Worm (Caenorhabditis elegans) whole organism, L1 larva: Measurements from ENCODE around the gene F42F12.4.

Experiments
- C34B4.2 ChIP-seq: sonication (generic microtip); optimal IDR thresholded peaks from 2 replicates; lab custom pipeline; 2017; ENCODE audit warnings: mild to moderate bottlenecking, missing genetic modification characterization, missing compliant biosample characterization
- F16B12.6 ChIP-seq: fragments of 150-350 bp; optimal IDR thresholded peaks from 2 replicates; lab custom pipeline; 2014; ENCODE audit warnings: missing biosample characterization, missing genetic modification characterization
- Y116A8C.19 ChIP-seq: sonication (generic microtip); optimal IDR thresholded peaks from 2 replicates; lab custom pipeline; 2016; ENCODE audit warnings: missing compliant biosample characterization, missing genetic modification characterization, borderline replicate concordance
- aly-2 ChIP-seq: fragments of 150-350 bp; optimal IDR thresholded peaks from 2 replicates; lab custom pipeline; 2014; ENCODE audit warnings: missing biosample characterization, missing genetic modification characterization
- ceh-82 ChIP-seq, 3 experiments: fragments of 150-350 bp in 1 of 3; sonication (generic microtip) in 2 of 3; optimal IDR thresholded peaks; 2 replicates each; lab custom pipeline; 2014 to 2017; ENCODE audit warnings: missing biosample characterization in 3 of 3, missing genetic modification characterization in 3 of 3
- ceh-88 ChIP-seq: fragments of 200-800 bp; sonication (Bioruptor generic); IDR thresholded peaks from 2 replicates; pipeline ENCODE4 v1.3.6; 2022; ENCODE audit warnings: missing genetic modification characterization, missing compliant biosample characterization
- dpl-1 ChIP-seq, 3 experiments: fragments of 150-350 bp in 2 of 3; sonication (generic microtip) in 1 of 3; optimal IDR thresholded peaks; 2 replicates each; lab custom pipeline; 2014 to 2017; ENCODE audit warnings: missing biosample characterization in 3 of 3, missing genetic modification characterization in 3 of 3, missing genetic modification reagents in 3 of 3
- dsc-1 ChIP-seq: sonication (generic microtip); optimal IDR thresholded peaks from 2 replicates; lab custom pipeline; 2016; ENCODE audit warnings: mild to moderate bottlenecking, missing genetic modification characterization, missing compliant biosample characterization
- efl-1 ChIP-seq, 4 experiments: fragments of 150-350 bp; optimal IDR thresholded peaks in 3 of 4; peaks in 1 of 4; 1 replicate in 1 of 4; 2 replicates in 3 of 4; lab custom pipeline; 2014; ENCODE audit warnings: missing biosample characterization in 2 of 4, missing genetic modification characterization in 2 of 4, missing genetic modification reagents in 2 of 4
- egl-13 ChIP-seq: sonication (generic microtip); optimal IDR thresholded peaks from 2 replicates; lab custom pipeline; 2016; ENCODE audit warnings: missing genotype, missing genetic modification reagents, missing genetic modification characterization, missing compliant biosample characterization
- elt-2 ChIP-seq: sonication (generic microtip); optimal IDR thresholded peaks from 2 replicates; lab custom pipeline; 2016; ENCODE audit warnings: missing genetic modification characterization, mild to moderate bottlenecking, inconsistent platforms, missing compliant biosample characterization, missing genetic modification reagents
- hlh-4 ChIP-seq: sonication (generic microtip); optimal IDR thresholded peaks from 2 replicates; lab custom pipeline; 2016; ENCODE audit warnings: mild to moderate bottlenecking, missing genetic modification characterization, missing compliant biosample characterization
- irx-1 ChIP-seq: sonication (generic microtip); optimal IDR thresholded peaks from 2 replicates; lab custom pipeline; 2016; ENCODE audit warnings: missing genetic modification characterization, missing compliant biosample characterization
- isw-1 ChIP-seq: fragments of 200-800 bp; sonication (Bioruptor generic); IDR thresholded peaks from 2 replicates; pipeline ENCODE4 v1.3.6; 2022; ENCODE audit warnings: missing genetic modification characterization, missing compliant biosample characterization
- lin-13 ChIP-seq: fragments of 150-350 bp; optimal IDR thresholded peaks from 2 replicates; lab custom pipeline; 2014; ENCODE audit warnings: missing biosample characterization, missing genetic modification reagents, missing genetic modification characterization
- lin-14 ChIP-seq: fragments of 200-800 bp; sonication (Bioruptor generic); optimal IDR thresholded peaks from 2 replicates; lab custom pipeline; 2018; ENCODE audit warnings: mild to moderate bottlenecking, missing genetic modification characterization, moderate library complexity, missing compliant biosample characterization
- lin-15B ChIP-seq: fragments of 150-350 bp; sonication (generic microtip); optimal IDR thresholded peaks from 3 replicates; lab custom pipeline; 2014; ENCODE audit warnings: missing biosample characterization, missing genetic modification characterization
- lin-35 ChIP-seq, 2 experiments: fragments of 150-350 bp; optimal IDR thresholded peaks; 2 replicates each; lab custom pipeline; 2014; ENCODE audit warnings: missing biosample characterization in 2 of 2, missing genetic modification characterization in 2 of 2, missing genetic modification reagents in 2 of 2
- lin-39 ChIP-seq: fragments of 150-350 bp; optimal IDR thresholded peaks from 2 replicates; lab custom pipeline; 2014; ENCODE audit warnings: missing biosample characterization, missing genetic modification reagents, missing genetic modification characterization
- lir-3 ChIP-seq: sonication (generic microtip); optimal IDR thresholded peaks from 2 replicates; lab custom pipeline; 2016; ENCODE audit warnings: mild to moderate bottlenecking, missing genetic modification characterization, moderate library complexity, missing compliant biosample characterization; ENCODE audit not compliant: poor library complexity
- mab-9 ChIP-seq: fragments of 200-800 bp; sonication (Bioruptor generic); IDR thresholded peaks from 2 replicates; pipeline ENCODE4 v1.3.6; 2022; ENCODE audit warnings: missing genetic modification reagents, missing genetic modification characterization, missing compliant biosample characterization
- mdl-1 ChIP-seq, 2 experiments: fragments of 150-350 bp; optimal IDR thresholded peaks; 2 replicates each; lab custom pipeline; 2014 to 2017; ENCODE audit warnings: missing biosample characterization in 2 of 2, missing genetic modification characterization in 2 of 2, inconsistent platforms in 1 of 2
- mef-2 ChIP-seq: fragments of 150-350 bp; optimal IDR thresholded peaks from 2 replicates; lab custom pipeline; 2014; ENCODE audit warnings: missing biosample characterization, missing genetic modification characterization
- mep-1 ChIP-seq: fragments of 150-350 bp; optimal IDR thresholded peaks from 2 replicates; lab custom pipeline; 2014; ENCODE audit warnings: missing biosample characterization, missing genetic modification characterization
- nhr-11 ChIP-seq: fragments of 150-350 bp; optimal IDR thresholded peaks from 2 replicates; lab custom pipeline; 2014; ENCODE audit warnings: missing biosample characterization, missing genetic modification characterization
- nhr-19 ChIP-seq: fragments of 200-800 bp; sonication (Bioruptor generic); conservative IDR thresholded peaks from 2 replicates; pipeline ENCODE4 v1.3.6; 2022; ENCODE audit warnings: missing genetic modification characterization, missing compliant biosample characterization
- nhr-20 ChIP-seq: sonication (generic microtip); optimal IDR thresholded peaks from 2 replicates; lab custom pipeline; 2016; ENCODE audit warnings: mild to moderate bottlenecking, missing genetic modification characterization, missing compliant biosample characterization
- nhr-28 ChIP-seq: fragments of 150-350 bp; optimal IDR thresholded peaks from 2 replicates; lab custom pipeline; 2014; ENCODE audit warnings: missing biosample characterization, missing genetic modification characterization
- nhr-71 ChIP-seq: sonication (generic microtip); optimal IDR thresholded peaks from 2 replicates; lab custom pipeline; 2016; ENCODE audit warnings: mild to moderate bottlenecking, missing genetic modification characterization, moderate library complexity, missing compliant biosample characterization
- nhr-76 ChIP-seq: sonication (generic microtip); optimal IDR thresholded peaks from 2 replicates; lab custom pipeline; 2017; ENCODE audit warnings: missing biosample characterization, missing genetic modification characterization
- nhr-77 ChIP-seq: fragments of 150-350 bp; optimal IDR thresholded peaks from 2 replicates; lab custom pipeline; 2014; ENCODE audit warnings: missing biosample characterization, missing genetic modification characterization
- nhr-84 ChIP-seq: sonication (generic microtip); optimal IDR thresholded peaks from 2 replicates; lab custom pipeline; 2017; ENCODE audit warnings: missing biosample characterization, missing genetic modification characterization
- nhr-85 ChIP-seq: sonication (generic microtip); peaks from one replicate; lab custom pipeline; 2016; ENCODE audit warnings: missing genetic modification characterization, inconsistent platforms, missing compliant biosample characterization
- nhr-90 ChIP-seq: sonication (generic microtip); optimal IDR thresholded peaks from 2 replicates; lab custom pipeline; 2016; ENCODE audit warnings: mild to moderate bottlenecking, missing genetic modification characterization, missing compliant biosample characterization; ENCODE audit not compliant: poor library complexity
- pag-3 ChIP-seq: sonication (generic microtip); optimal IDR thresholded peaks from 2 replicates; lab custom pipeline; 2017; ENCODE audit warnings: missing genetic modification characterization, mild to moderate bottlenecking, missing compliant biosample characterization, antibody characterized with exemption, borderline replicate concordance; ENCODE audit not compliant: insufficient read depth
- rnt-1 ChIP-seq: sonication (generic microtip); optimal IDR thresholded peaks from 2 replicates; lab custom pipeline; 2016; ENCODE audit warnings: mild to moderate bottlenecking, missing genetic modification characterization, moderate library complexity, missing compliant biosample characterization
- skn-1 ChIP-seq: fragments of 150-350 bp; optimal IDR thresholded peaks from 2 replicates; lab custom pipeline; 2014; ENCODE audit warnings: missing biosample characterization, missing genetic modification characterization
- snu-23 ChIP-seq: sonication (generic microtip); optimal IDR thresholded peaks from 2 replicates; lab custom pipeline; 2016; ENCODE audit warnings: missing genetic modification characterization, missing compliant biosample characterization
- tbx-2 ChIP-seq: sonication (generic microtip); optimal IDR thresholded peaks from 2 replicates; lab custom pipeline; 2016; ENCODE audit warnings: missing genetic modification characterization, missing compliant biosample characterization
- tlp-1 ChIP-seq: fragments of 150-350 bp; optimal IDR thresholded peaks from 2 replicates; lab custom pipeline; 2014; ENCODE audit warnings: missing biosample characterization, missing genetic modification characterization
- unc-130 ChIP-seq: fragments of 150-350 bp; optimal IDR thresholded peaks from 2 replicates; lab custom pipeline; 2017; ENCODE audit warnings: missing biosample characterization, missing genetic modification characterization, inconsistent platforms
- unc-62 ChIP-seq: fragments of 150-350 bp; optimal IDR thresholded peaks from 2 replicates; lab custom pipeline; 2014; ENCODE audit warnings: missing biosample characterization, missing genetic modification reagents, missing genetic modification characterization
- xbp-1 ChIP-seq: sonication (generic microtip); optimal IDR thresholded peaks from 2 replicates; lab custom pipeline; 2016; ENCODE audit warnings: missing genetic modification characterization, missing compliant biosample characterization
- zag-1 ChIP-seq: fragments of 150-350 bp; optimal IDR thresholded peaks from 2 replicates; lab custom pipeline; 2014; ENCODE audit warnings: missing biosample characterization, missing genetic modification characterization
- ztf-4 ChIP-seq: fragments of 150-350 bp; optimal IDR thresholded peaks from 2 replicates; lab custom pipeline; 2014; ENCODE audit warnings: missing biosample characterization, missing genetic modification characterization

The F42F12.4 gene

ce11 chrX:12378293-12378692 lies 25.5 kb upstream of the F42F12.4 start, which contains the start of gene glb-13:
glb-13 (minus strand) TSS chrX:12378393.
- no peak for TF ChIP-seq unc-62 (GFP tag; lab: Kevin White, UChicago)
- no peak for TF ChIP-seq aly-2 (tag; lab: Kevin White, UChicago)
- no peak for TF ChIP-seq Y116A8C.19 (tag; lab: Kevin White, UChicago)
- no peak for TF ChIP-seq tlp-1 (tag; lab: Kevin White, UChicago)
- TF ChIP-seq ceh-88: no peak
- no peak for TF ChIP-seq nhr-84 (tag; lab: Kevin White, UChicago)
- TF ChIP-seq lin-35 (GFP tag; optimal IDR thresholded peaks at IDR 0.05; lab: Kevin White, UChicago): no peak
- TF ChIP-seq nhr-77 (tag; lab: Kevin White, UChicago): no peak
- TF ChIP-seq efl-1 (optimal IDR thresholded peaks at IDR 0.05; lab: Kevin White, UChicago): no peak
- no peak for TF ChIP-seq efl-1 (GFP tag; optimal IDR thresholded peaks at IDR 0.05 in 1 of 2; lab: Kevin White, UChicago)
- TF ChIP-seq ceh-82 (tag; optimal IDR thresholded peaks at IDR 0.05; lab: Kevin White, UChicago): no peak

DNA sequence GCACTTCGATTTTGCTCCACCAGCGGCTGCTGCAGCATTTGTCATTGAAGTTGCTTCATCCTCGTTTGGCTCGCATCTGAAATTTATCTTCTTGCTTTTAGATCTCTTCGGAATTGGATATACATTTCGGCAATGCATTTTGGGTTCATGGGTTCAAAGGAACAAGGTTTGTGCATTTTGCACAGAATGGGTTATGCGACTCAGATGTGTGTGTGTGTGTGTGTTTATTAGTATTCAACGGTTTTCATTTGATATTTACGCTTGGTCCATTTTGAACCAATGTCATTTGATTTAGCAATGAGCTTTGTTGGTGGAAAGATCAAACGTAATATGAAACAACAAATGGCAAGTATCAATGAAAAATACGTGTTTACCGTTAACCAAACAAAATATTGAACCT lies 23.0 kb upstream of the F42F12.4 start:
- TF ChIP-seq F16B12.6 (tag; lab: Kevin White, UChicago): no peak
- no peak for TF ChIP-seq nhr-28 (tag; lab: Kevin White, UChicago)
- TF ChIP-seq ztf-4: no peak
- TF ChIP-seq hlh-4 (tag; lab: Kevin White, UChicago): no peak

ce11 chrX:12371321-12371720 lies 18.6 kb upstream of the F42F12.4 start, which contains the start of gene rif-1.2:
rif-1.2 (minus strand) TSS chrX:12371421.
- TF ChIP-seq nhr-85 (tag; lab: Kevin White, UChicago) (no peak), zag-1 (tag; lab: Kevin White, UChicago) (no peak), mef-2 (no peak), ceh-82 (tag; optimal IDR thresholded peaks at IDR 0.05; lab: Kevin White, UChicago) (no peak), dsc-1 (tag; lab: Kevin White, UChicago) (no peak), irx-1 (no peak), C34B4.2 (tag; lab: Kevin White, UChicago) (no peak), lir-3 (tag; lab: Kevin White, UChicago) (no peak), xbp-1 (tag; lab: Kevin White, UChicago) (no peak), unc-130 (tag; lab: Kevin White, UChicago) (no peak), nhr-76 (no peak), pag-3 (tag; lab: Kevin White, UChicago) (no peak)

DNA sequence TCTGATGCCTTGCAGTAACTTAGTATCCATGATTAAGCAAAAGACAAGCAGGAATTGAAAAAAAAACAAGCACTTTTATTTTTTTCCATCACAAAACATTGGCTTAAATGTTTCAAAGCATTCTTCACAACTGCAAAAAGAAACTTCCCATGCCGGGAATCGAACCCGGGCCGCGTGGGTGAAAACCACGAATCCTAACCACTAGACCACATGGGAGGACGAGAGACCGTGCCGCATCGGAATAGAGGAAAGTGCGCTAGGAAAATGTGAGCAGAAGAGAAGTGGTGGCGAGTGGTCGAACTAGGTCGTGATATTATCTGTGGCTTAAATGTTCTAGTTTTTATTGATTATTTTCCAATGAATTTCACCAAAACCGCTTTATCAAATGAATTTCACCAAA lies 14.8 kb upstream of the F42F12.4 start:
- TF ChIP-seq lin-15B (tag; lab: Kevin White, UChicago): no peak
- peak; percentile 47 for TF ChIP-seq nhr-71
- TF ChIP-seq nhr-84 (tag; lab: Kevin White, UChicago): no peak
- TF ChIP-seq nhr-20 (tag; lab: Kevin White, UChicago): peak; percentile 29
- TF ChIP-seq nhr-77 (tag; lab: Kevin White, UChicago): peak; percentile 16
- TF ChIP-seq C34B4.2 (tag; lab: Kevin White, UChicago): no peak
- TF ChIP-seq unc-62 (GFP tag; lab: Kevin White, UChicago): no peak
- peak; percentile 53 for TF ChIP-seq dsc-1 (tag; lab: Kevin White, UChicago)
- peak; percentile 36 to 61 (median 61) for TF ChIP-seq ceh-82 (tag; optimal IDR thresholded peaks at IDR 0.05; lab: Kevin White, UChicago)
- TF ChIP-seq snu-23 (GFP tag; lab: Kevin White, UChicago): peak; percentile 73
- no peak for TF ChIP-seq isw-1 (GFP tag; lab: Robert Waterston, UW)
- TF ChIP-seq nhr-19 (GFP tag; lab: Robert Waterston, UW): peak; percentile 56
- TF ChIP-seq lin-13: peak; percentile 11
- peak; percentile 29 for TF ChIP-seq unc-130 (tag; lab: Kevin White, UChicago)
- TF ChIP-seq mdl-1 (tag; optimal IDR thresholded peaks at IDR 0.05; lab: Kevin White, UChicago): peak in 1 of 2 experiments; percentile 45
- peak; percentile 33 for TF ChIP-seq skn-1 (tag; lab: Kevin White, UChicago)
- TF ChIP-seq mab-9 (GFP tag; lab: Robert Waterston, UW): 0 out of 2 replicates have a peak, but pooled peaks have one; percentile 20
- TF ChIP-seq rnt-1 (tag; lab: Kevin White, UChicago): peak; percentile 74
- TF ChIP-seq lin-39 (tag; lab: Kevin White, UChicago): no peak
- TF ChIP-seq egl-13: no peak
- peak; percentile 17 for TF ChIP-seq nhr-90 (tag; lab: Kevin White, UChicago)
- TF ChIP-seq lin-14 (GFP tag; lab: Kevin White, UChicago): peak; percentile 42
- no peak for TF ChIP-seq elt-2 (tag; lab: Kevin White, UChicago)
- TF ChIP-seq nhr-11 (tag; lab: Kevin White, UChicago): no peak
- TF ChIP-seq dpl-1 (GFP tag; optimal IDR thresholded peaks at IDR 0.05; lab: Kevin White, UChicago): no peak
- TF ChIP-seq irx-1: peak; percentile 22
- TF ChIP-seq mep-1 (tag; lab: Kevin White, UChicago): peak; percentile 57
- peak; percentile 26 for TF ChIP-seq tbx-2
- TF ChIP-seq efl-1 (optimal IDR thresholded peaks at IDR 0.05; lab: Kevin White, UChicago): peak in 1 of 2 experiments; percentile 11
- TF ChIP-seq efl-1 (GFP tag; optimal IDR thresholded peaks at IDR 0.05 in 1 of 2; lab: Kevin White, UChicago): no peak
